Worm (Caenorhabditis elegans) whole organism, young adult: ENCODE results near the gene col-144.
A peak's percentile ranks its signal among the peaks of the same experiment; 100 is the strongest.

ENCODE experiments used
- B0019.2 ChIP-seq: fragments of 200-800 bp; sonication (Bioruptor generic); conservative IDR thresholded peaks from 2 replicates; pipeline ENCODE4 v1.3.6; 2022; ENCODE audit warnings: missing genetic modification reagents, missing genetic modification characterization, missing compliant biosample characterization
- B0336.3 ChIP-seq: fragments of 200-800 bp; sonication (Bioruptor generic); IDR thresholded peaks from 2 replicates; pipeline ENCODE4 v1.3.6; 2022; ENCODE audit warnings: missing genetic modification characterization, missing compliant biosample characterization
- C06A6.2 ChIP-seq: fragments of 200-800 bp; sonication (Bioruptor generic); conservative IDR thresholded peaks from 2 replicates; pipeline ENCODE4 v1.3.6; 2022; ENCODE audit warnings: missing genetic modification characterization, missing compliant biosample characterization
- D2030.7 ChIP-seq: fragments of 200-800 bp; sonication (Bioruptor generic); IDR thresholded peaks from 2 replicates; pipeline ENCODE4 v1.3.6; 2022; ENCODE audit warnings: missing genetic modification reagents, missing genetic modification characterization, missing compliant biosample characterization
- F23B12.7 ChIP-seq: sonication (generic microtip); optimal IDR thresholded peaks from 2 replicates; lab custom pipeline; 2017; ENCODE audit warnings: missing genetic modification characterization, mild to moderate bottlenecking, missing compliant biosample characterization, antibody characterized with exemption, moderate library complexity; ENCODE audit not compliant: insufficient read depth
- Y53F4B.3 ChIP-seq: fragments of 200-800 bp; sonication (Bioruptor generic); IDR thresholded peaks from 2 replicates; pipeline ENCODE4 v1.3.6; 2022; ENCODE audit warnings: missing genetic modification reagents, missing genetic modification characterization, missing compliant biosample characterization
- Y53G8AR.9 ChIP-seq: fragments of 200-800 bp; sonication (Bioruptor generic); conservative IDR thresholded peaks from 2 replicates; pipeline ENCODE4 v1.3.6; 2022; ENCODE audit warnings: missing genetic modification reagents, missing genetic modification characterization, missing compliant biosample characterization
- atf-7 ChIP-seq: sonication (generic microtip); optimal IDR thresholded peaks from 2 replicates; lab custom pipeline; 2017; ENCODE audit warnings: mild to moderate bottlenecking, missing genetic modification characterization, missing compliant biosample characterization
- athp-1 ChIP-seq: sonication (generic microtip); optimal IDR thresholded peaks from 2 replicates; lab custom pipeline; 2017; ENCODE audit warnings: mild to moderate bottlenecking, missing genetic modification characterization, missing compliant biosample characterization
- attf-5 ChIP-seq: fragments of 200-800 bp; sonication (Bioruptor generic); optimal IDR thresholded peaks from 2 replicates; lab custom pipeline; 2018; ENCODE audit warnings: mild to moderate bottlenecking, missing genetic modification characterization, missing compliant biosample characterization
- bed-2 ChIP-seq: fragments of 200-800 bp; sonication (Bioruptor generic); IDR thresholded peaks from 2 replicates; pipeline ENCODE4 v1.3.6; 2022; ENCODE audit warnings: missing genetic modification reagents, missing genetic modification characterization, missing compliant biosample characterization
- cebp-1 ChIP-seq, 2 experiments: fragments of 200-800 bp in 1 of 2; sonication (Bioruptor generic) in 1 of 2; sonication (generic microtip) in 1 of 2; IDR thresholded peaks in 1 of 2; optimal IDR thresholded peaks in 1 of 2; 2 replicates each; pipeline versions ENCODE4 v1.3.6 to Lab custom; 2017 to 2022; ENCODE audit warnings: missing compliant biosample characterization in 2 of 2, missing genetic modification characterization in 2 of 2, mild to moderate bottlenecking in 1 of 2, missing genetic modification reagents in 1 of 2, moderate library complexity in 1 of 2
- ceh-100 ChIP-seq: fragments of 200-800 bp; sonication (Bioruptor generic); IDR thresholded peaks from 2 replicates; pipeline ENCODE4 v1.3.6; 2022; ENCODE audit warnings: missing genetic modification reagents, missing genetic modification characterization, missing compliant biosample characterization
- ceh-40 ChIP-seq: fragments of 200-800 bp; sonication (Bioruptor generic); IDR thresholded peaks from 2 replicates; pipeline ENCODE4 v1.3.6; 2022; ENCODE audit warnings: missing genetic modification characterization, missing compliant biosample characterization
- efl-1 ChIP-seq: fragments of 150-350 bp; optimal IDR thresholded peaks from 2 replicates; lab custom pipeline; 2014; ENCODE audit warnings: missing biosample characterization, missing genetic modification reagents, missing genetic modification characterization
- egl-18 ChIP-seq: fragments of 200-800 bp; sonication (Bioruptor generic); IDR thresholded peaks from 2 replicates; pipeline ENCODE4 v1.3.6; 2022; ENCODE audit warnings: missing genetic modification reagents, missing genetic modification characterization, missing compliant biosample characterization
- egrh-3 ChIP-seq: fragments of 200-800 bp; sonication (Bioruptor generic); IDR thresholded peaks from 2 replicates; pipeline ENCODE4 v1.3.6; 2022; ENCODE audit warnings: missing genetic modification reagents, missing genetic modification characterization, missing compliant biosample characterization
- fkh-3 ChIP-seq: sonication (generic microtip); optimal IDR thresholded peaks from 2 replicates; lab custom pipeline; 2016; ENCODE audit warnings: mild to moderate bottlenecking, missing genetic modification characterization, missing compliant biosample characterization
- gei-17 ChIP-seq: fragments of 200-800 bp; sonication (Bioruptor generic); optimal IDR thresholded peaks from 2 replicates; lab custom pipeline; 2018; ENCODE audit warnings: mild to moderate bottlenecking, missing genetic modification characterization, missing compliant biosample characterization
- hmg-1.2 ChIP-seq: fragments of 200-800 bp; sonication (Bioruptor generic); IDR thresholded peaks from 2 replicates; pipeline ENCODE4 v1.3.6; 2022; ENCODE audit warnings: missing genetic modification reagents, missing genetic modification characterization, missing compliant biosample characterization
- lag-1 ChIP-seq: fragments of 200-800 bp; sonication (Bioruptor generic); IDR thresholded peaks from 2 replicates; pipeline ENCODE4 v1.3.6; 2022; ENCODE audit warnings: missing genetic modification reagents, missing genetic modification characterization, missing compliant biosample characterization
- lin-54 ChIP-seq: fragments of 200-800 bp; sonication (Bioruptor generic); optimal IDR thresholded peaks from 2 replicates; lab custom pipeline; 2018; ENCODE audit warnings: mild to moderate bottlenecking, missing genetic modification characterization, missing compliant biosample characterization
- madf-10 ChIP-seq: sonication (generic microtip); optimal IDR thresholded peaks from 2 replicates; lab custom pipeline; 2016; ENCODE audit warnings: mild to moderate bottlenecking, missing genetic modification characterization, missing compliant biosample characterization
- mcd-1 ChIP-seq: fragments of 200-800 bp; sonication (Bioruptor generic); IDR thresholded peaks from 2 replicates; pipeline ENCODE4 v1.3.6; 2022; ENCODE audit warnings: missing genetic modification reagents, missing genetic modification characterization, missing compliant biosample characterization
- mes-4 ChIP-seq: sonication (generic microtip); optimal IDR thresholded peaks from 2 replicates; lab custom pipeline; 2016; ENCODE audit warnings: missing genotype, missing genetic modification characterization, missing compliant biosample characterization
- nfyb-1 ChIP-seq: fragments of 200-800 bp; sonication (Bioruptor generic); IDR thresholded peaks from 2 replicates; pipeline ENCODE4 v1.3.6; 2022; ENCODE audit warnings: missing genetic modification reagents, missing genetic modification characterization, missing compliant biosample characterization
- nhr-120 ChIP-seq: fragments of 200-800 bp; sonication (Bioruptor generic); IDR thresholded peaks from 2 replicates; pipeline ENCODE4 v1.3.6; 2022; ENCODE audit warnings: missing genetic modification characterization, missing compliant biosample characterization
- nhr-27 ChIP-seq: fragments of 200-800 bp; sonication (Bioruptor generic); optimal IDR thresholded peaks from 2 replicates; lab custom pipeline; 2018; ENCODE audit warnings: mild to moderate bottlenecking, missing genetic modification characterization, moderate library complexity, missing compliant biosample characterization
- pha-4 ChIP-seq: fragments of 150-350 bp; sonication (generic microtip); optimal IDR thresholded peaks from 2 replicates; lab custom pipeline; 2014; ENCODE audit warnings: missing biosample characterization, missing genetic modification reagents, missing genetic modification characterization
- repo-1 ChIP-seq: sonication (generic microtip); optimal IDR thresholded peaks from 2 replicates; lab custom pipeline; 2017; ENCODE audit warnings: mild to moderate bottlenecking, missing genetic modification characterization, missing compliant biosample characterization
- snpc-1.1 ChIP-seq: sonication (generic microtip); optimal IDR thresholded peaks from 2 replicates; lab custom pipeline; 2017; ENCODE audit warnings: missing genetic modification characterization, mild to moderate bottlenecking, missing compliant biosample characterization, antibody characterized with exemption, moderate library complexity, missing genotype, missing genetic modification reagents; ENCODE audit not compliant: insufficient read depth
- snpc-4 ChIP-seq, 5 experiments: fragments of 150-350 bp in 1 of 5; sonication (generic microtip) in 4 of 5; optimal IDR thresholded peaks; 2 replicates each; lab custom pipeline; 2014 to 2018; ENCODE audit warnings: missing genetic modification characterization in 5 of 5, missing biosample characterization in 3 of 5, antibody characterized with exemption in 2 of 5, mild to moderate bottlenecking in 2 of 5, missing compliant biosample characterization in 2 of 5, missing genotype in 2 of 5, moderate library complexity in 2 of 5, missing genetic modification reagents in 1 of 5
- somi-1 ChIP-seq: fragments of 200-800 bp; sonication (Bioruptor generic); optimal IDR thresholded peaks from 2 replicates; lab custom pipeline; 2018; ENCODE audit warnings: mild to moderate bottlenecking, missing genetic modification characterization, missing compliant biosample characterization
- tbp1 ChIP-seq: fragments of 200-800 bp; sonication (Bioruptor generic); optimal IDR thresholded peaks from 2 replicates; lab custom pipeline; 2018; ENCODE audit warnings: mild to moderate bottlenecking, missing genetic modification characterization, missing compliant biosample characterization
- tlf-1 ChIP-seq: fragments of 200-800 bp; sonication (Bioruptor generic); optimal IDR thresholded peaks from 2 replicates; lab custom pipeline; 2018; ENCODE audit warnings: mild to moderate bottlenecking, missing genetic modification characterization, missing compliant biosample characterization
- unc-130 ChIP-seq: sonication (generic microtip); optimal IDR thresholded peaks from 2 replicates; lab custom pipeline; 2016; ENCODE audit warnings: missing genetic modification reagents, missing genetic modification characterization, missing compliant biosample characterization
- ztf-25 ChIP-seq: fragments of 200-800 bp; sonication (Bioruptor generic); IDR thresholded peaks from 2 replicates; pipeline ENCODE4 v1.3.6; 2022; ENCODE audit warnings: missing genetic modification reagents, missing genetic modification characterization, missing compliant biosample characterization
- ztf-6 ChIP-seq: fragments of 200-800 bp; sonication (Bioruptor generic); IDR thresholded peaks from 2 replicates; pipeline ENCODE4 v1.3.6; 2022; ENCODE audit warnings: missing genetic modification reagents, missing genetic modification characterization, missing compliant biosample characterization

col-144 gene

DNA sequence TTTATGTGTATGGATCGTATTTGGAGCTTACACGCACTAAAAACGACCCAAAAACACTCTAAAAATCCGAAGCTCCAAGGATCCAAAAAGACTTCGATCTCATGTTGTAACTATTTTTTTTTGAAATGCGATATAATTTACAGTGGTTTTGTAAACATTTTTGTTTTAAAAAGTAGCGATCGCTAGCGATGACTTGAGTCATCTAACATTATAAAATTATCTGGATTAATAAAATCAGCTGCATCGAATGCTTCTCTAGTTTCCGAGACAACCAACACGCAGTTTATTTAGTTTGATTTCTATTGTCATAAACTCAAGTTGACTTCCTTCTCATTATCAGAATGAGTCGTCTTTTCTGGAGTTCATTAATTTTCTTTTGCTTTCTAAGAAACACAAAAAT lies 28.4 kb downstream of the col-144 start, which contains the start of gene F21C10.1:
Gene F21C10.1, plus strand, starts transcription at position 301 of the 400 bp plus-strand sequence.
- TF ChIP-seq ztf-25 (GFP tag; lab: Robert Waterston, UW) = no peak
- no peak for TF ChIP-seq athp-1 (tag; lab: Kevin White, UChicago)
- TF ChIP-seq ceh-100 (GFP tag; lab: Robert Waterston, UW) = no peak
- no peak for TF ChIP-seq repo-1 (tag; lab: Kevin White, UChicago)
- no peak for TF ChIP-seq nhr-27 (tag; lab: Kevin White, UChicago)
- TF ChIP-seq egl-18 (GFP tag; lab: Robert Waterston, UW) = no peak
- no peak for TF ChIP-seq tlf-1 (GFP tag; lab: Kevin White, UChicago)
- TF ChIP-seq C06A6.2 = no peak
- TF ChIP-seq egrh-3 (GFP tag; lab: Robert Waterston, UW) = no peak
- no peak for TF ChIP-seq nfyb-1
- no peak for TF ChIP-seq B0336.3 (GFP tag; lab: Robert Waterston, UW)
- TF ChIP-seq atf-7 (tag; lab: Kevin White, UChicago) = no peak
- no peak for TF ChIP-seq ceh-40 (GFP tag; lab: Robert Waterston, UW)

DNA sequence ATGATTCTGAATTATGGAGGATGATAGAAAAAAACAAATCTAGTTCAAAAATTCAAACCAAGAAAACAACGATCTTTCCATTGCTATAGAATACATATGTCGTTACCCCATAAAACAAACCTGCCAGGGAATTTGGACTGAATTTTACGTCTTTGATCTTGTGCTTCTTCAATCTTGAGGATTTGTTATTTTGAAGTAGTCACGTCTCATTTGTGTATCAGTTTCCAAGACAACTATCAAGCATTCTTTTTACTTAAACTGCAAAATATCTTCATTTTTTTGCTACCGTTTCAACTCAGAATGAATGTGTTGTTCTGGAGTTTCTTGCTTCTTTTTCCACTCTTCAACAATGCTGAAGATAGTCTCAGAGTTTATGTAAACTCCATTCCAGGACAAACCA lies 29.7 kb downstream of the col-144 start, which contains the start of gene F21C10.19:
Gene F21C10.19, plus strand, starts transcription at position 301 of the 400 bp plus-strand sequence.
- no peak for TF ChIP-seq athp-1 (tag; lab: Kevin White, UChicago)
- no peak for TF ChIP-seq madf-10 (tag; lab: Kevin White, UChicago)
- TF ChIP-seq somi-1 (GFP tag; lab: Kevin White, UChicago) = no peak
- no peak for TF ChIP-seq Y53F4B.3 (GFP tag; lab: Robert Waterston, UW)
- no peak for TF ChIP-seq unc-130 (GFP tag; lab: Kevin White, UChicago)
- TF ChIP-seq snpc-4 (GFP tag; optimal IDR thresholded peaks at IDR 0.05; lab: Kevin White, UChicago) = no peak
- no peak for TF ChIP-seq snpc-4 (tag; optimal IDR thresholded peaks at IDR 0.05; lab: Kevin White, UChicago)
- no peak for TF ChIP-seq nhr-27 (tag; lab: Kevin White, UChicago)
- no peak for TF ChIP-seq mcd-1
- TF ChIP-seq ztf-6 (GFP tag; lab: Robert Waterston, UW) = no peak

DNA sequence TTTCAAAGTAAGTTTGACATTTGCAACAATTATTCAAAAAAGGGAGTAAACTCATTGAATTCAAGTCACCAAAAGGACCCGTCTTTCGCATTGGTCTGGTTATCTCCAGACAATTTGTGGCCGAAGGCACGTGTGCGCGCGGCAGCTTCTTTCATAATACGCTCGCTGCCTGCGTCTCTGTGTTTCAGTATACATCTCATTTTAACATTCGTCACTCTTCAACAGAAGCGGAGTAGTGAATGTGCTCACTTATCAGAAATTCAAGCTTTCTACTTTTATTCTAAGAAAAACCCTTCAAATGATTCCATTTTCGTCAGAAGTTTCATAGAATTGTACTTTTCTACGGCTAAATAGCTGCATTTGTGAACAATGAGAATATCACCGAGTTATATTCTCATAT lies 31.9 kb downstream of the col-144 start:
- no peak for TF ChIP-seq egl-18 (GFP tag; lab: Robert Waterston, UW)
- no peak for TF ChIP-seq efl-1
- 0 out of 2 replicates have a peak, but pooled peaks have one; percentile 9 for TF ChIP-seq nfyb-1
- no peak for TF ChIP-seq D2030.7
- TF ChIP-seq cebp-1 (GFP tag; IDR thresholded peaks at IDR 0.05; lab: Robert Waterston, UW) = peak; percentile 71; the same call in 1 of the 2 replicates
- peak; percentile 92 for TF ChIP-seq cebp-1 (tag; optimal IDR thresholded peaks at IDR 0.05; lab: Kevin White, UChicago)
- TF ChIP-seq ztf-25 (GFP tag; lab: Robert Waterston, UW) = no peak
- TF ChIP-seq gei-17 (GFP tag; lab: Kevin White, UChicago) = no peak
- TF ChIP-seq lin-54 = no peak
- peak; percentile 73; the same call in 1 of the 2 replicates for TF ChIP-seq hmg-1.2
- no peak for TF ChIP-seq B0019.2 (GFP tag; lab: Robert Waterston, UW)
- TF ChIP-seq snpc-1.1 (tag; lab: Kevin White, UChicago) = no peak
- TF ChIP-seq bed-2 = no peak
- TF ChIP-seq attf-5 (GFP tag; lab: Kevin White, UChicago) = no peak
- TF ChIP-seq mes-4 (tag; lab: Kevin White, UChicago) = no peak
- TF ChIP-seq F23B12.7 (tag; lab: Kevin White, UChicago) = no peak
- no peak for TF ChIP-seq fkh-3
- no peak for TF ChIP-seq lag-1
- TF ChIP-seq nhr-120 (GFP tag; lab: Robert Waterston, UW) = no peak
- TF ChIP-seq Y53G8AR.9 (GFP tag; lab: Robert Waterston, UW) = no peak
- no peak for TF ChIP-seq pha-4
- TF ChIP-seq tbp1 (GFP tag; lab: Kevin White, UChicago) = no peak
